Fruit fly (Drosophila melanogaster) whole organism, prepupa: ENCODE results near the gene Rheb.

Experiments used
- CG10631 ChIP-seq: fragments of 200-800 bp; sonication (Bioruptor generic); optimal IDR thresholded peaks from 2 replicates; lab custom pipeline; 2016; ENCODE audit warnings: missing biosample characterization, missing genetic modification characterization
- CG10669 ChIP-seq: fragments of 200-800 bp; sonication (Bioruptor generic); optimal IDR thresholded peaks from 3 replicates; lab custom pipeline; 2018; ENCODE audit warnings: missing biosample characterization, mild to moderate bottlenecking, missing genetic modification characterization, moderate library complexity
- CG11294 ChIP-seq: fragments of 200-800 bp; sonication (Bioruptor generic); IDR thresholded peaks from 2 replicates; pipeline ENCODE4 v1.3.6; 2022; ENCODE audit warnings: missing biosample characterization, missing genetic modification characterization
- CG11762 ChIP-seq: fragments of 200-800 bp; sonication (Bioruptor generic); optimal IDR thresholded peaks from 3 replicates; lab custom pipeline; 2016; ENCODE audit warnings: missing biosample characterization, missing genetic modification characterization; ENCODE audit not compliant: insufficient read depth
- CG15336 ChIP-seq: fragments of 200-800 bp; sonication (Bioruptor generic); IDR thresholded peaks from 2 replicates; pipeline ENCODE4 v1.3.6; 2022; ENCODE audit warnings: missing biosample characterization, missing genetic modification characterization
- CG16779 ChIP-seq: fragments of 200-800 bp; sonication (Bioruptor generic); optimal IDR thresholded peaks from 3 replicates; lab custom pipeline; 2017; ENCODE audit warnings: missing biosample characterization, mild to moderate bottlenecking, missing genetic modification characterization
- CG3032 ChIP-seq: fragments of 200-800 bp; optimal IDR thresholded peaks from 2 replicates; lab custom pipeline; 2019; ENCODE audit warnings: missing biosample characterization, mild to moderate bottlenecking, missing genetic modification characterization, moderate library complexity
- CG32006 ChIP-seq: fragments of 200-800 bp; sonication (Bioruptor generic); optimal IDR thresholded peaks from 3 replicates; lab custom pipeline; 2017; ENCODE audit warnings: missing biosample characterization, mild to moderate bottlenecking, missing genetic modification characterization
- CG6163 ChIP-seq: fragments of 200-800 bp; sonication (Bioruptor generic); IDR thresholded peaks from 3 replicates; pipeline ENCODE4 v1.3.6; 2022; ENCODE audit warnings: missing biosample characterization, missing genetic modification characterization
- CG6276 ChIP-seq: fragments of 200-800 bp; sonication (Bioruptor generic); optimal IDR thresholded peaks from 2 replicates; lab custom pipeline; 2017; ENCODE audit warnings: missing biosample characterization, mild to moderate bottlenecking, missing genetic modification characterization
- CG6792 ChIP-seq: fragments of 200-800 bp; sonication (Bioruptor generic); optimal IDR thresholded peaks from 3 replicates; lab custom pipeline; 2016; ENCODE audit warnings: missing biosample characterization, missing genetic modification characterization
- CG6854 ChIP-seq: fragments of 200-800 bp; sonication (Bioruptor generic); optimal IDR thresholded peaks from 2 replicates; lab custom pipeline; 2017; ENCODE audit warnings: missing biosample characterization, mild to moderate bottlenecking, missing genetic modification characterization
- CG8632 ChIP-seq: fragments of 200-800 bp; sonication (Bioruptor generic); optimal IDR thresholded peaks from 3 replicates; lab custom pipeline; 2016; ENCODE audit warnings: missing biosample characterization, missing genetic modification characterization
- CG9139 ChIP-seq: fragments of 200-800 bp; sonication (Bioruptor generic); optimal IDR thresholded peaks from 3 replicates; lab custom pipeline; 2017; ENCODE audit warnings: missing biosample characterization, mild to moderate bottlenecking, missing genetic modification characterization
- Eip93F ChIP-seq: fragments of 200-800 bp; sonication (Bioruptor generic); optimal IDR thresholded peaks from 2 replicates; lab custom pipeline; 2016; ENCODE audit warnings: missing biosample characterization, mild to moderate bottlenecking, missing genetic modification characterization
- Hr4 ChIP-seq: fragments of 200-800 bp; sonication (Bioruptor generic); optimal IDR thresholded peaks from 3 replicates; lab custom pipeline; 2016; ENCODE audit warnings: missing biosample characterization, missing genetic modification characterization
- Lpt ChIP-seq: fragments of 200-800 bp; sonication (Bioruptor generic); optimal IDR thresholded peaks from 3 replicates; lab custom pipeline; 2016; ENCODE audit warnings: missing biosample characterization, missing genetic modification characterization
- OdsH ChIP-seq: fragments of 200-800 bp; sonication (Bioruptor generic); optimal IDR thresholded peaks from 3 replicates; lab custom pipeline; 2016; ENCODE audit warnings: missing biosample characterization, missing genetic modification characterization
- Smox ChIP-seq: fragments of 200-800 bp; sonication (Bioruptor generic); optimal IDR thresholded peaks from 3 replicates; lab custom pipeline; 2016; ENCODE audit warnings: missing biosample characterization, missing genetic modification characterization
- Sox14 ChIP-seq: fragments of 200-800 bp; sonication (Bioruptor generic); optimal IDR thresholded peaks from 3 replicates; lab custom pipeline; 2016; ENCODE audit warnings: missing biosample characterization, missing genetic modification characterization
- Sox15 ChIP-seq: fragments of 200-800 bp; sonication (Bioruptor generic); optimal IDR thresholded peaks from 3 replicates; lab custom pipeline; 2016; ENCODE audit warnings: missing biosample characterization, missing genetic modification characterization
- acj6 ChIP-seq: fragments of 200-800 bp; sonication (Bioruptor generic); optimal IDR thresholded peaks from 3 replicates; lab custom pipeline; 2016; ENCODE audit warnings: missing biosample characterization, missing genetic modification characterization
- dac ChIP-seq: fragments of 200-800 bp; sonication (Bioruptor generic); optimal IDR thresholded peaks from 2 replicates; lab custom pipeline; 2017; ENCODE audit warnings: missing biosample characterization, mild to moderate bottlenecking, missing genetic modification characterization
- eg ChIP-seq: fragments of 200-800 bp; sonication (Bioruptor generic); IDR thresholded peaks from 3 replicates; pipeline ENCODE4 v1.3.6; 2022; ENCODE audit warnings: missing biosample characterization, missing genetic modification characterization
- esn ChIP-seq: fragments of 200-800 bp; sonication (Bioruptor generic); optimal IDR thresholded peaks from 2 replicates; lab custom pipeline; 2016; ENCODE audit warnings: missing biosample characterization, mild to moderate bottlenecking, missing genetic modification characterization, moderate library complexity
- fd59A ChIP-seq: fragments of 200-800 bp; sonication (Bioruptor generic); optimal IDR thresholded peaks from 2 replicates; lab custom pipeline; 2017; ENCODE audit warnings: missing biosample characterization, mild to moderate bottlenecking, missing genetic modification characterization, missing genetic modification reagents
- fd85E ChIP-seq: fragments of 200-800 bp; sonication (Bioruptor generic); optimal IDR thresholded peaks from 3 replicates; lab custom pipeline; 2016; ENCODE audit warnings: missing biosample characterization, missing genetic modification characterization
- fkh ChIP-seq: fragments of 200-800 bp; sonication (Bioruptor generic); optimal IDR thresholded peaks from 3 replicates; lab custom pipeline; 2017; ENCODE audit warnings: missing biosample characterization, mild to moderate bottlenecking, missing genetic modification characterization, moderate library complexity
- salr ChIP-seq, 2 experiments: fragments of 200-800 bp; sonication (Bioruptor generic); optimal IDR thresholded peaks; 3 replicates each; lab custom pipeline; 2016 to 2018; ENCODE audit warnings: missing biosample characterization in 2 of 2, missing genetic modification characterization in 2 of 2, mild to moderate bottlenecking in 1 of 2
- spab ChIP-seq: fragments of 200-800 bp; sonication (Bioruptor generic); optimal IDR thresholded peaks from 2 replicates; lab custom pipeline; 2017; ENCODE audit warnings: missing biosample characterization, mild to moderate bottlenecking, missing genetic modification characterization, missing genetic modification reagents
- svp ChIP-seq: fragments of 200-800 bp; sonication (Bioruptor generic); peaks from one replicate; lab custom pipeline; 2016; ENCODE audit warnings: missing biosample characterization, missing genetic modification characterization

The Rheb gene

DNA sequence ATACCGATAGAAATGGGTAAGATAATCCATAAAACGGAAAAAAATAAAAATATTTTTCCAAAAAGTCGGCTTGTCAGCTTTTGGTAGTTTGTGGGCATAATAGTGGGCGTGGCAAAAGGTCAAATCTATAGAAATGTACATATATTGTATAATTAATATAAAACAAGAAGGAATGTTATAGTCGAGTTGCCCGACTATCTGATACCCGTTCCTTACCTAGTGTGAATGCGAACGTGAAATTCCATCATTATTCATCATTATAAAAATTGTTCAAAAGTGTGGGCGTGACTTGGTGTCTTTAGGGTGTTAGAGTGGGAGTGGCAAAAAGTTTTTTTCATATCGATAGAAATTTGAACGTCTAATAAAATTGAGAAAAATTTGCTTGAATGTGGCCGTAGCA, 17.1 kb upstream of the Rheb start:
- no peak for TF ChIP-seq salr (GFP tag; optimal IDR thresholded peaks at IDR 0.05; lab: Kevin White, UChicago)
- no peak for TF ChIP-seq CG11762 (GFP tag; lab: Kevin White, UChicago)
- TF ChIP-seq svp (GFP tag; lab: Kevin White, UChicago) = no peak
- no peak for TF ChIP-seq CG10631
- TF ChIP-seq acj6 (GFP tag; lab: Kevin White, UChicago) = no peak
- no peak for TF ChIP-seq CG6163 (GFP tag; lab: Robert Waterston, UW)
- no peak for TF ChIP-seq CG6276 (GFP tag; lab: Kevin White, UChicago)
- TF ChIP-seq eg (GFP tag; lab: Robert Waterston, UW) = no peak

DNA sequence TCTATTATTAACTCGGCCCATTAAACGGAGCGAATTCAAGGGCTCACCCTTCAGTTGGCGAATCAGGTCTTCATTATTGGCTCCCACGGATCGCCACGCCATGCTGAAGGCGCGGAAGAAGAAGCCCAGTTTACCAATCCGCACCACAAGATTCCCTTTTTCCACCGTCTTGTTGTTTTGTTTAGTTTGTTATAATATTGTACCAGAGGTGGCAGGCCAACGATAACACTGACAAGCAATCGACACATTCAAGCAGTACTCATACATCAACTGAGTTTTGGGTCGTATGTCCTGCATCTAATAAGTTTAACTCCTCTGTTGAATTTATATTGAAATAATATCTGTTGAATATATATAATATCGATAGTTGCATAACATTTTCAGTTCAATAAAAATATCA, 14.6 kb upstream of the Rheb start, which contains the start of gene Pcmt:
Gene Pcmt (minus strand): TSS at position 235 of the 400 bp plus-strand sequence.
- TF ChIP-seq dac (GFP tag; lab: Kevin White, UChicago) (no peak), esn (GFP tag; lab: Kevin White, UChicago) (peak; percentile 2)

DNA sequence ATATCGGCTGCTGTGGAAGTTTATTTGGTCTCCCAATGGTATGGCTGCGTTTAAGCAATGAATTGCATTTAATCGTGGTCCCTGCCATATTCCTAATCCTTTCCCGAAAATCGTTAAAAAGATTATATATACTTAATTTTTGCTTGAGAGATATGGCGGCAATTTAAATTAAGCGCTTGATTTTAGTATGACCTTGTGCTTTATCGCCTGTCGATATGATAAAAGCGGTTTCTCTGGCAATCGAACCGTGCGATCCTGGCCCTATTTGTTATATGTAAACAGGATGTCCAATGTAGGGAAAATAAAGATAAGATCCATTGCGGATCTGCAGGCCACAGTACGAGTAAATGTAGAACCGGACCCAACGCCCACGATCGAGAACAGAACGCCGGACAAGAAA, 13.9 kb upstream of the Rheb start, which contains the start of gene Snm1:
Gene Snm1 (plus strand): TSS at position 233 of the 400 bp plus-strand sequence.
- no peak for TF ChIP-seq esn (GFP tag; lab: Kevin White, UChicago)
- TF ChIP-seq CG8632 = no peak
- TF ChIP-seq CG6854 (GFP tag; lab: Kevin White, UChicago) = no peak
- no peak for TF ChIP-seq spab (GFP tag; lab: Kevin White, UChicago)
- TF ChIP-seq CG10669 (GFP tag; lab: Kevin White, UChicago) = no peak
- TF ChIP-seq Sox15 (GFP tag; lab: Kevin White, UChicago) = no peak
- no peak for TF ChIP-seq Smox (GFP tag; lab: Kevin White, UChicago)
- TF ChIP-seq OdsH (GFP tag; lab: Kevin White, UChicago) = no peak
- no peak for TF ChIP-seq CG32006 (GFP tag; lab: Kevin White, UChicago)
- TF ChIP-seq CG6163 (GFP tag; lab: Robert Waterston, UW) = no peak
- TF ChIP-seq fd59A = no peak
- no peak for TF ChIP-seq Lpt
- no peak for TF ChIP-seq CG6792

DNA sequence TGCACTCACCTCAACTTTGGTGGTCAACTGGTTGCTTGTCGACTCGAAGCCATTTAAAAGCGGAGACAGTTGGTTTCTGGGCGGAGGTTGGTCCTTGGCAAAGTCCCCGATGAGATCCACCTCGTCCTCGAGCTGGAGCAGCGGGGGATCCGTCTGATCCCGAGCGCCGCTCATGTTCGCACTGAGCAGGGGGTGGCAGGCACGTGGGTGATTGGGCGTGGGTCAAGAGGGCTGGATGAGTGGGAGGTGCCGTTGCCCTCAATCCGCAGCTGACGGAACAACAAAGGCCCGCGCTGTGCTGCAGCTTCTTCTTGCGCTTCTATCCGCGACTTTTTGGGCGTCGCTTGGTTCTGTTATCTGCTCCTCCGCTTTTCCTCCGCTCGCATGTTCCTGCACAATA, 5.8 kb upstream of the Rheb start:
- TF ChIP-seq CG11294 (GFP tag; lab: Robert Waterston, UW) = no peak
- TF ChIP-seq svp (GFP tag; lab: Kevin White, UChicago) = peak; percentile 97

DNA sequence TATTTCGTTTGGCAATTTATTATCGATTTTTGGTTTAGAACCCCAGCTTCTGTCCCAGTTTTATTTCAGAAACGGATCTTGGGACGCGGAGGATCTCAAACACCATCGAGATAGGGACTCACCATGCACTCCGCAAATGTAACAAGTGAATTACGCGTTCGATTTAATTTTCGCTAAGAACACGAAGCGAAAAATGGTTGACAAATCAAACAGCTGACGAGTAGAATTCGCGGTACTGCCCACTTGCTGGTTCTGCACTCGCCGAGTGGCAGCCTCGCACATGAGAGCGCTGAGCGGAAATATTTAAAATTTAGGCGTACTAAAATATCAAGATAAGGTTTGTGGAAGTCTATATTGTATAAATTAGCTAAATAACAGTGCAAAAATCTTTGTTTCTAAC, 5.3 kb upstream of the Rheb start, which contains the start of gene Pi4KIIalpha:
Gene Pi4KIIalpha (minus strand): TSS at position 233 of the 400 bp plus-strand sequence.
- peak; percentile 12 for TF ChIP-seq Sox14 (GFP tag; lab: Kevin White, UChicago)
- TF ChIP-seq CG15336 = no peak
- no peak for TF ChIP-seq CG16779 (tag; lab: Kevin White, UChicago)
- TF ChIP-seq CG9139 (GFP tag; lab: Kevin White, UChicago) = no peak

DNA sequence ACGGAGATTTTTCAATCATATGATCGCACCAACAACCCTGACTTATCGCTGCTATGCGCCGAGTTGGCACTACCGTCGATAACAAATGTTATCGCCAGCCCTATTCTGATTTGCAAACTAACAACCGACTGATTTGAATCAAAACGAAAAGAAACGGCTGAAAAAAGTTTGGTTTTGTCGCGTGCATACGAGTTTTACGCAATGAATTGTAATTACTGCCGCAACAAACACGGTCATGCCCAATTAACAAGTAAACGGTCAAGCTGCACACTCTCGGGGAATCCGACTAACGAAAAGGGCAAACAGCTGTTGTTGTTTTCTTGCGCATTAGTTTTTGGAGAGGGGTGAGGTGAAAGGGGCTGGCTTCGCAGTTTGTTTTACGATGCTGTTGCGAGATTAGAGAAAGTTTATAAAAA, 3.9 kb upstream of the Rheb start, which contains the start of the genes CG14671 and CG12746:
Gene CG14671 (minus strand): TSS at position 41 of the 416 bp plus-strand sequence.
Gene CG12746 (plus strand): TSS at position 91 of the 416 bp plus-strand sequence.
- TF ChIP-seq fkh (GFP tag; lab: Kevin White, UChicago) = peak; percentile 82
- no peak for TF ChIP-seq Eip93F (GFP tag; lab: Kevin White, UChicago)
- no peak for TF ChIP-seq CG3032 (tag; lab: Kevin White, UChicago)
- TF ChIP-seq esn (GFP tag; lab: Kevin White, UChicago) = peak; percentile 10
- TF ChIP-seq Hr4 (GFP tag; lab: Kevin White, UChicago) = no peak
- TF ChIP-seq fd85E = no peak
